Worm (Caenorhabditis elegans) whole organism, L4 larva: ENCODE results near the gene irg-1.

Experiments used
- R02D3.7 ChIP-seq: fragments of 150-350 bp; sonication (generic microtip); optimal IDR thresholded peaks from 3 replicates; lab custom pipeline; 2014; ENCODE audit warnings: missing biosample characterization, missing genetic modification characterization
- aha-1 ChIP-seq: fragments of 150-350 bp; peaks from one replicate; lab custom pipeline; 2014; ENCODE audit warnings: missing biosample characterization, missing genetic modification characterization
- ama-1 ChIP-seq: fragments of 150-350 bp; optimal IDR thresholded peaks from 2 replicates; lab custom pipeline; 2014; ENCODE audit warnings: inconsistent platforms, mixed read lengths
- dpl-1 ChIP-seq: fragments of 150-350 bp; optimal IDR thresholded peaks from 2 replicates; lab custom pipeline; 2014; ENCODE audit warnings: missing biosample characterization, missing genetic modification reagents, missing genetic modification characterization
- fos-1 ChIP-seq: fragments of 150-350 bp; optimal IDR thresholded peaks from 2 replicates; lab custom pipeline; 2014; ENCODE audit warnings: missing biosample characterization, missing genetic modification characterization
- madf-5 ChIP-seq, 2 experiments: fragments of 200-800 bp; sonication (Bioruptor generic); IDR thresholded peaks; 2 replicates each; pipeline ENCODE4 v1.3.6; 2022; ENCODE audit warnings: missing compliant biosample characterization in 2 of 2, missing genetic modification characterization in 2 of 2
- mdl-1 ChIP-seq, 2 experiments: fragments of 150-350 bp in 1 of 2; sonication (generic microtip) in 1 of 2; optimal IDR thresholded peaks; 2 replicates each; lab custom pipeline; 2014 to 2017; ENCODE audit warnings: missing biosample characterization in 2 of 2, missing genetic modification characterization in 2 of 2
- mes-2 ChIP-seq: sonication (generic microtip); optimal IDR thresholded peaks from 2 replicates; lab custom pipeline; 2016; ENCODE audit warnings: missing genotype, mild to moderate bottlenecking, missing genetic modification characterization, missing compliant biosample characterization; ENCODE audit not compliant: poor library complexity, severe bottlenecking
- nhr-41 ChIP-seq: fragments of 200-800 bp; sonication (Bioruptor generic); IDR thresholded peaks from 2 replicates; pipeline ENCODE4 v1.3.6; 2022; ENCODE audit warnings: missing genetic modification reagents, missing genetic modification characterization, missing compliant biosample characterization
- snpc-4 ChIP-seq: fragments of 150-350 bp; optimal IDR thresholded peaks from 2 replicates; lab custom pipeline; 2014; ENCODE audit warnings: missing biosample characterization, missing genetic modification characterization
- unc-62 ChIP-seq, 3 experiments: fragments of 150-350 bp in 1 of 3; sonication (generic microtip); optimal IDR thresholded peaks in 2 of 3; peaks in 1 of 3; 1 replicate in 1 of 3; 2 replicates in 2 of 3; lab custom pipeline; 2014 to 2017; ENCODE audit warnings: missing biosample characterization in 3 of 3, missing genetic modification characterization in 3 of 3, missing genetic modification reagents in 3 of 3, missing genotype in 1 of 3

- no peak for TF ChIP-seq nhr-41
- TF ChIP-seq unc-62 (GFP tag; optimal IDR thresholded peaks at IDR 0.05 in 1 of 2; lab: Kevin White, UChicago), result peak in 1 of 2 experiments; percentile 2
- TF ChIP-seq unc-62 (tag; optimal IDR thresholded peaks at IDR 0.05; lab: Kevin White, UChicago), result no peak
- no peak for TF ChIP-seq ama-1 (lab: Kevin White, UChicago)
- TF ChIP-seq R02D3.7 (tag; lab: Kevin White, UChicago), result no peak
- TF ChIP-seq snpc-4 (tag; lab: Kevin White, UChicago), result no peak
- TF ChIP-seq mdl-1 (tag; optimal IDR thresholded peaks at IDR 0.05; lab: Kevin White, UChicago), result no peak
- TF ChIP-seq aha-1 (tag; lab: Kevin White, UChicago), result no peak
- TF ChIP-seq dpl-1 (GFP tag; lab: Kevin White, UChicago), result no peak
- no peak for TF ChIP-seq mes-2 (tag; lab: Kevin White, UChicago)
- no peak for TF ChIP-seq madf-5 (GFP tag; IDR thresholded peaks at IDR 0.05; lab: Robert Waterston, UW)
- no peak for TF ChIP-seq fos-1 (tag; lab: Kevin White, UChicago)
Measured at ce11 chrV:3517889-3518288, 5.5 kb upstream of the irg-1 start, which contains the start of gene str-227.
